Fruit fly (Drosophila melanogaster) S2 (cell line): ENCODE data around the gene Mzt1.

Source experiments
- CG8478 ChIP-seq: fragments of >200 bp; optimal IDR thresholded peaks from 2 replicates; lab custom pipeline; 2018
- CTCF ChIP-seq, 2 experiments: fragments of >200 bp; optimal IDR thresholded peaks; 2 replicates each; lab custom pipeline; 2018

DNA sequence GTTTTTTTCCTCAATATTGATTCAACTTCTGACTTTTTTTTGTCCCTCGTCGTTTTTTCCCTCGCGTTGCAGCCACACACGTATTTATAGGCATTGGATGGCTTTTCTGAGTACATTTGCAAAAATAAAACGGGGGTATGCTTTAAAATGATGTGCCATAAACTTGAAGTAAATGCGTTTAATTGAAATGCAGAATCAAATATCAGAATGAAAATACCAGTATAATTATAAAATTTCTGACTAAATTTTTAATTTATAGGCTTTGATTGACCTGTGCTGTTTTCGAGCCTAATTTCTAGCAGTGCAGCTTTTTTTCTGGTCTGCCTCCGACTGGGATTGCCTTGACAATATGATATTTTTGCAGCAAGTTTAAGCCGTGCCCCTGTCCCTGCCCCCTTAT, 42.3 kb downstream of the Mzt1 start:
- TF ChIP-seq CTCF (optimal IDR thresholded peaks at IDR 0.05; lab: Kevin White, UChicago) (no peak), CG8478 (lab: Kevin White, UChicago) (no peak)
